Fruit fly (Drosophila melanogaster): ENCODE data around the gene TkR86C.

dm6 chr3R:10747650-10748049, 3.4 kb downstream of the TkR86C start:
- TF ChIP-seq h (optimal IDR thresholded peaks at IDR 0.05), result no peak
- TF ChIP-seq ttk (optimal IDR thresholded peaks at IDR 0.05), result no peak
- TF ChIP-seq insv (optimal IDR thresholded peaks at IDR 0.05), result no peak
- no peak for TF ChIP-seq Sin3A (optimal IDR thresholded peaks at IDR 0.05)
- TF ChIP-seq psq (optimal IDR thresholded peaks at IDR 0.05), result no peak
- no peak for TF ChIP-seq Myc (optimal IDR thresholded peaks at IDR 0.05)
